Worm (Caenorhabditis elegans) whole organism, young adult: ENCODE data around the gene dars-2.
A peak's percentile ranks its signal among the peaks of the same experiment; 100 is the strongest.

Experiments
- C06A6.2 ChIP-seq: fragments of 200-800 bp; sonication (Bioruptor generic); conservative IDR thresholded peaks from 2 replicates; pipeline ENCODE4 v1.3.6; 2022; ENCODE audit warnings: missing genetic modification characterization, missing compliant biosample characterization
- D2030.7 ChIP-seq: fragments of 200-800 bp; sonication (Bioruptor generic); IDR thresholded peaks from 2 replicates; pipeline ENCODE4 v1.3.6; 2022; ENCODE audit warnings: missing genetic modification reagents, missing genetic modification characterization, missing compliant biosample characterization
- F23B12.7 ChIP-seq: sonication (generic microtip); optimal IDR thresholded peaks from 2 replicates; lab custom pipeline; 2017; ENCODE audit warnings: missing genetic modification characterization, mild to moderate bottlenecking, missing compliant biosample characterization, antibody characterized with exemption, moderate library complexity; ENCODE audit not compliant: insufficient read depth
- F33H1.4 ChIP-seq: fragments of 200-800 bp; sonication (Bioruptor generic); IDR thresholded peaks from 2 replicates; pipeline ENCODE4 v1.3.6; 2022; ENCODE audit warnings: missing genetic modification reagents, missing genetic modification characterization, missing compliant biosample characterization
- F37B4.10 ChIP-seq: fragments of 200-800 bp; sonication (Bioruptor generic); IDR thresholded peaks from 2 replicates; pipeline ENCODE4 v1.3.6; 2022; ENCODE audit warnings: missing genetic modification characterization, missing compliant biosample characterization
- F39B2.1 ChIP-seq: fragments of 200-800 bp; sonication (Bioruptor generic); IDR thresholded peaks from 2 replicates; pipeline ENCODE4 v1.3.6; 2022; ENCODE audit warnings: missing genetic modification reagents, missing genetic modification characterization, missing compliant biosample characterization
- T07F8.4 ChIP-seq: sonication (generic microtip); optimal IDR thresholded peaks from 2 replicates; lab custom pipeline; 2016; ENCODE audit warnings: mild to moderate bottlenecking, missing genetic modification characterization, moderate library complexity, missing compliant biosample characterization
- Y56A3A.18 ChIP-seq: fragments of 200-800 bp; sonication (Bioruptor generic); IDR thresholded peaks from 2 replicates; pipeline ENCODE4 v1.3.6; 2022; ENCODE audit warnings: missing genetic modification reagents, missing genetic modification characterization, missing compliant biosample characterization
- Y79H2A.3 ChIP-seq: fragments of 200-800 bp; sonication (Bioruptor generic); conservative IDR thresholded peaks from 2 replicates; pipeline ENCODE4 v1.3.6; 2022; ENCODE audit warnings: missing genetic modification reagents, missing genetic modification characterization, missing compliant biosample characterization
- akir-1 ChIP-seq: fragments of 200-800 bp; sonication (Bioruptor generic); optimal IDR thresholded peaks from 2 replicates; lab custom pipeline; 2018; ENCODE audit warnings: mild to moderate bottlenecking, missing genetic modification characterization, moderate library complexity, missing compliant biosample characterization
- athp-1 ChIP-seq: sonication (generic microtip); optimal IDR thresholded peaks from 2 replicates; lab custom pipeline; 2017; ENCODE audit warnings: mild to moderate bottlenecking, missing genetic modification characterization, missing compliant biosample characterization
- attf-6 ChIP-seq: fragments of 200-800 bp; sonication (Bioruptor generic); IDR thresholded peaks from 2 replicates; pipeline ENCODE4 v1.3.6; 2022; ENCODE audit warnings: missing genetic modification reagents, missing genetic modification characterization, missing compliant biosample characterization
- bed-1 ChIP-seq: fragments of 200-800 bp; sonication (Bioruptor generic); IDR thresholded peaks from 2 replicates; pipeline ENCODE4 v1.3.6; 2022; ENCODE audit warnings: missing genetic modification reagents, missing genetic modification characterization, missing compliant biosample characterization
- bed-2 ChIP-seq: fragments of 200-800 bp; sonication (Bioruptor generic); IDR thresholded peaks from 2 replicates; pipeline ENCODE4 v1.3.6; 2022; ENCODE audit warnings: missing genetic modification reagents, missing genetic modification characterization, missing compliant biosample characterization
- ceh-100 ChIP-seq: fragments of 200-800 bp; sonication (Bioruptor generic); IDR thresholded peaks from 2 replicates; pipeline ENCODE4 v1.3.6; 2022; ENCODE audit warnings: missing genetic modification reagents, missing genetic modification characterization, missing compliant biosample characterization
- ceh-27 ChIP-seq: fragments of 200-800 bp; sonication (Bioruptor generic); optimal IDR thresholded peaks from 2 replicates; lab custom pipeline; 2018; ENCODE audit warnings: mild to moderate bottlenecking, missing genetic modification characterization, moderate library complexity, missing compliant biosample characterization
- ceh-91 ChIP-seq: fragments of 200-800 bp; sonication (Bioruptor generic); IDR thresholded peaks from 2 replicates; pipeline ENCODE4 v1.3.6; 2022; ENCODE audit warnings: missing genetic modification reagents, missing genetic modification characterization, missing compliant biosample characterization
- chd-7 ChIP-seq: sonication (generic microtip); optimal IDR thresholded peaks from 2 replicates; lab custom pipeline; 2016; ENCODE audit warnings: mild to moderate bottlenecking, missing genetic modification characterization, moderate library complexity, missing compliant biosample characterization
- die-1 ChIP-seq: sonication (generic microtip); optimal IDR thresholded peaks from 2 replicates; lab custom pipeline; 2016; ENCODE audit warnings: missing genotype, mild to moderate bottlenecking, missing genetic modification characterization, missing compliant biosample characterization
- egl-44 ChIP-seq: fragments of 200-800 bp; sonication (Bioruptor generic); IDR thresholded peaks from 2 replicates; pipeline ENCODE4 v1.3.6; 2022; ENCODE audit warnings: missing genetic modification reagents, missing genetic modification characterization, missing compliant biosample characterization
- egrh-3 ChIP-seq: fragments of 200-800 bp; sonication (Bioruptor generic); IDR thresholded peaks from 2 replicates; pipeline ENCODE4 v1.3.6; 2022; ENCODE audit warnings: missing genetic modification reagents, missing genetic modification characterization, missing compliant biosample characterization
- ekl-4 ChIP-seq: fragments of 200-800 bp; sonication (Bioruptor generic); IDR thresholded peaks from 2 replicates; pipeline ENCODE4 v1.3.6; 2022; ENCODE audit warnings: missing genetic modification reagents, missing genetic modification characterization, missing compliant biosample characterization
- fkh-3 ChIP-seq: sonication (generic microtip); optimal IDR thresholded peaks from 2 replicates; lab custom pipeline; 2016; ENCODE audit warnings: mild to moderate bottlenecking, missing genetic modification characterization, missing compliant biosample characterization
- gei-17 ChIP-seq: fragments of 200-800 bp; sonication (Bioruptor generic); optimal IDR thresholded peaks from 2 replicates; lab custom pipeline; 2018; ENCODE audit warnings: mild to moderate bottlenecking, missing genetic modification characterization, missing compliant biosample characterization
- him-1 ChIP-seq: sonication (generic microtip); optimal IDR thresholded peaks from 2 replicates; lab custom pipeline; 2016; ENCODE audit warnings: missing genotype, missing genetic modification reagents, missing genetic modification characterization, missing compliant biosample characterization
- hlh-12 ChIP-seq: sonication (generic microtip); optimal IDR thresholded peaks from 2 replicates; lab custom pipeline; 2016; ENCODE audit warnings: missing genetic modification characterization, missing compliant biosample characterization
- let-526 ChIP-seq: fragments of 200-800 bp; sonication (Bioruptor generic); IDR thresholded peaks from 2 replicates; pipeline ENCODE4 v1.3.6; 2022; ENCODE audit warnings: missing genetic modification reagents, missing genetic modification characterization, missing compliant biosample characterization
- lin-40 ChIP-seq: sonication (generic microtip); optimal IDR thresholded peaks from 2 replicates; lab custom pipeline; 2016; ENCODE audit warnings: missing genetic modification characterization, mild to moderate bottlenecking, missing compliant biosample characterization, missing genotype, missing genetic modification reagents
- lin-54 ChIP-seq: fragments of 200-800 bp; sonication (Bioruptor generic); optimal IDR thresholded peaks from 2 replicates; lab custom pipeline; 2018; ENCODE audit warnings: mild to moderate bottlenecking, missing genetic modification characterization, missing compliant biosample characterization
- lir-1 ChIP-seq: fragments of 200-800 bp; sonication (Bioruptor generic); conservative IDR thresholded peaks from 2 replicates; pipeline ENCODE4 v1.3.6; 2022; ENCODE audit warnings: missing genetic modification reagents, missing genetic modification characterization, missing compliant biosample characterization
- lsl-1 ChIP-seq: fragments of 200-800 bp; sonication (Bioruptor generic); optimal IDR thresholded peaks from 2 replicates; lab custom pipeline; 2018; ENCODE audit warnings: mild to moderate bottlenecking, missing genetic modification characterization, moderate library complexity, missing compliant biosample characterization
- madf-6 ChIP-seq: fragments of 200-800 bp; sonication (Bioruptor generic); IDR thresholded peaks from 2 replicates; pipeline ENCODE4 v1.3.6; 2022; ENCODE audit warnings: missing genetic modification reagents, missing genetic modification characterization, missing compliant biosample characterization
- mes-4 ChIP-seq: sonication (generic microtip); optimal IDR thresholded peaks from 2 replicates; lab custom pipeline; 2016; ENCODE audit warnings: missing genotype, missing genetic modification characterization, missing compliant biosample characterization
- mxl-1 ChIP-seq: sonication (generic microtip); optimal IDR thresholded peaks from 2 replicates; lab custom pipeline; 2016; ENCODE audit warnings: missing genetic modification characterization, missing compliant biosample characterization
- nfya-1 ChIP-seq: sonication (generic microtip); optimal IDR thresholded peaks from 2 replicates; lab custom pipeline; 2017; ENCODE audit warnings: antibody characterized with exemption, missing compliant biosample characterization, missing genetic modification characterization, borderline replicate concordance; ENCODE audit not compliant: insufficient read depth
- nhr-120 ChIP-seq: fragments of 200-800 bp; sonication (Bioruptor generic); IDR thresholded peaks from 2 replicates; pipeline ENCODE4 v1.3.6; 2022; ENCODE audit warnings: missing genetic modification characterization, missing compliant biosample characterization
- nhr-90 ChIP-seq: sonication (generic microtip); optimal IDR thresholded peaks from 2 replicates; lab custom pipeline; 2016; ENCODE audit warnings: missing genotype, mild to moderate bottlenecking, missing genetic modification characterization, missing compliant biosample characterization
- pbrm-1 ChIP-seq: fragments of 200-800 bp; sonication (Bioruptor generic); IDR thresholded peaks from 2 replicates; pipeline ENCODE4 v1.3.6; 2022; ENCODE audit warnings: missing genetic modification reagents, missing genetic modification characterization, missing compliant biosample characterization
- rpc-1 ChIP-seq, 2 experiments: fragments of 150-350 bp in 1 of 2; sonication (generic microtip) in 1 of 2; optimal IDR thresholded peaks; 2 replicates each; lab custom pipeline; 2014 to 2018; ENCODE audit warnings: missing biosample characterization in 1 of 2, missing genetic modification characterization in 1 of 2, missing genetic modification reagents in 1 of 2, missing genotype in 1 of 2
- sdz-38 ChIP-seq: sonication (generic microtip); optimal IDR thresholded peaks from 2 replicates; lab custom pipeline; 2016; ENCODE audit warnings: missing genotype, missing genetic modification characterization, missing compliant biosample characterization
- snpc-3.4 ChIP-seq: sonication (generic microtip); optimal IDR thresholded peaks from 2 replicates; lab custom pipeline; 2017; ENCODE audit warnings: missing genetic modification characterization, mild to moderate bottlenecking, missing compliant biosample characterization, antibody characterized with exemption, moderate library complexity, missing genotype, missing genetic modification reagents
- somi-1 ChIP-seq: fragments of 200-800 bp; sonication (Bioruptor generic); optimal IDR thresholded peaks from 2 replicates; lab custom pipeline; 2018; ENCODE audit warnings: mild to moderate bottlenecking, missing genetic modification characterization, missing compliant biosample characterization
- sptf-2 ChIP-seq: fragments of 200-800 bp; sonication (Bioruptor generic); optimal IDR thresholded peaks from 2 replicates; lab custom pipeline; 2018; ENCODE audit warnings: mild to moderate bottlenecking, missing genetic modification characterization, missing compliant biosample characterization
- tbp1 ChIP-seq: fragments of 200-800 bp; sonication (Bioruptor generic); optimal IDR thresholded peaks from 2 replicates; lab custom pipeline; 2018; ENCODE audit warnings: mild to moderate bottlenecking, missing genetic modification characterization, missing compliant biosample characterization
- unc-130 ChIP-seq: sonication (generic microtip); optimal IDR thresholded peaks from 2 replicates; lab custom pipeline; 2016; ENCODE audit warnings: missing genetic modification reagents, missing genetic modification characterization, missing compliant biosample characterization
- ztf-28 ChIP-seq: fragments of 200-800 bp; sonication (Bioruptor generic); IDR thresholded peaks from 2 replicates; pipeline ENCODE4 v1.3.6; 2022; ENCODE audit warnings: missing genetic modification reagents, missing genetic modification characterization, missing compliant biosample characterization

dars-2 gene

DNA sequence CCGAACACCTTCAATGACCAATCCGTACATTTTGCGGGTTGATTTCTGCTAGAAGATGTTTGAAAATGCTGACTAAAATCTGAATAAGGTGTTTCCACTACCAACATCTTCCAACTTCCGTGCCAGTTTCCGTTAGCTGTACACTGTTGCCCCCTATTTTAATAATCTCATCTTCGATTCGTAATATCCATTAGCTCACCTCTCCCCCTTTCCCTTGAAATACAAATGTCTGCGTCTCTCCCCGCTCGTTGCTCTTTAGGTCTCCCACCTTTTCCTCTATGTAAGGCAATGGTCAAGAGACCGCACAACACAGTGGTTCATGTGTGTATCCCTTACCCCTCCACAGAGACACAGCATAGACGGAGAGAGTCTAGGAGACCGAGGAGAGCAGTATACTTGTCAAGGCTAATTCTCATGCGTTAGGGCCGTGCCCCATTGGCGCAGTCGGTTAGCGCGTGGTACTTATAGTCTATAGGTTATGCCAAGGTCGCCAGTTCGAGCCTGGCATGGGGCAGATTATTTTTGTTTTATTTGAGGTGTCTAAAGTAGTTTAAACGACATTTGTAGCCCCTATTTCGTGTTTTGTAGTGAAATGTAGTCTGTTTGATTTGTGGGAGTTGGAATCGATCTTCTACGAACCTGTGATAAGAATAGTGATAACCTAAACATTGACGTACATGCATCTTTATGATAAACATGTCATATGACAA is 46.6 kb upstream of the dars-2 start, which contains the start of gene gcy-33 (continued):
- TF ChIP-seq snpc-3.4 (tag; lab: Kevin White, UChicago) (peak; percentile 56), mxl-1 (peak; percentile 73), lir-1 (GFP tag; lab: Robert Waterston, UW) (peak; percentile 59; the same call in 1 of the 2 replicates), T07F8.4 (peak; percentile 76), die-1 (tag; lab: Kevin White, UChicago) (peak; percentile 89), unc-130 (peak; percentile 72), chd-7 (tag; lab: Kevin White, UChicago) (peak; percentile 93), bed-1 (GFP tag; lab: Robert Waterston, UW) (no peak), madf-6 (GFP tag; lab: Robert Waterston, UW) (peak; percentile 70), D2030.7 (GFP tag; lab: Robert Waterston, UW) (peak; percentile 72), ceh-27 (GFP tag; lab: Kevin White, UChicago) (peak; percentile 86), ztf-28 (GFP tag; lab: Robert Waterston, UW) (peak; percentile 74; the same call in 1 of the 2 replicates), nfya-1 (no peak), rpc-1 (optimal IDR thresholded peaks at IDR 0.05; lab: Kevin White, UChicago) (peak; percentile 87), rpc-1 (tag; optimal IDR thresholded peaks at IDR 0.05; lab: Kevin White, UChicago) (peak; percentile 88), fkh-3 (peak; percentile 95), akir-1 (peak; percentile 66), F37B4.10 (no peak), tbp1 (GFP tag; lab: Kevin White, UChicago) (peak; percentile 99), sdz-38 (no peak), him-1 (tag; lab: Kevin White, UChicago) (peak; percentile 93), F23B12.7 (no peak), Y79H2A.3 (GFP tag; lab: Robert Waterston, UW) (0 out of 2 replicates have a peak, but pooled peaks have one; percentile 19), Y56A3A.18 (GFP tag; lab: Robert Waterston, UW) (peak; percentile 92), mes-4 (tag; lab: Kevin White, UChicago) (peak; percentile 46), somi-1 (GFP tag; lab: Kevin White, UChicago) (peak; percentile 36), F39B2.1 (GFP tag; lab: Robert Waterston, UW) (0 out of 2 replicates have a peak, but pooled peaks have one; percentile 7), lsl-1 (peak; percentile 54), C06A6.2 (GFP tag; lab: Robert Waterston, UW) (peak; percentile 72; the same call in 1 of the 2 replicates), ceh-91 (no peak), F33H1.4 (GFP tag; lab: Robert Waterston, UW) (peak; percentile 29; the same call in 1 of the 2 replicates), let-526 (GFP tag; lab: Robert Waterston, UW) (peak; percentile 77), nhr-90 (tag; lab: Kevin White, UChicago) (peak; percentile 94), lin-54 (GFP tag; lab: Kevin White, UChicago) (peak; percentile 73), ceh-100 (GFP tag; lab: Robert Waterston, UW) (peak; percentile 79), ekl-4 (GFP tag; lab: Robert Waterston, UW) (peak; percentile 91), sptf-2 (peak; percentile 82), nhr-120 (GFP tag; lab: Robert Waterston, UW) (0 out of 2 replicates have a peak, but pooled peaks have one; percentile 67), gei-17 (peak; percentile 77), egl-44 (peak; percentile 90), attf-6 (GFP tag; lab: Robert Waterston, UW) (no peak; the same call in 1 of the 2 replicates), lin-40 (tag; lab: Kevin White, UChicago) (peak; percentile 87), egrh-3 (GFP tag; lab: Robert Waterston, UW) (peak; percentile 43; the same call in 1 of the 2 replicates), athp-1 (peak; percentile 59), hlh-12 (tag; lab: Kevin White, UChicago) (peak; percentile 64), pbrm-1 (GFP tag; lab: Robert Waterston, UW) (peak; percentile 82), bed-2 (GFP tag; lab: Robert Waterston, UW) (0 out of 2 replicates have a peak, but pooled peaks have one; percentile 73)
